Fruit fly (Drosophila melanogaster) whole organism, embryonic: ENCODE measurements around the gene mRpL32.

Experiments
- Abd-B ChIP-seq: fragments of 200-800 bp; sonication (Bioruptor generic); optimal IDR thresholded peaks from 2 replicates; lab custom pipeline; 2018; ENCODE audit warnings: missing biosample characterization, mild to moderate bottlenecking, missing genetic modification characterization, moderate library complexity
- CG11723 ChIP-seq: fragments of 200-800 bp; sonication (Bioruptor generic); optimal IDR thresholded peaks from 2 replicates; lab custom pipeline; 2017; ENCODE audit warnings: missing biosample characterization, mild to moderate bottlenecking, missing genetic modification characterization
- CG13624 ChIP-seq: fragments of 200-800 bp; sonication (Bioruptor generic); optimal IDR thresholded peaks from 2 replicates; lab custom pipeline; 2016; ENCODE audit warnings: missing biosample characterization, missing genetic modification characterization
- CG15479 ChIP-seq: fragments of 200-800 bp; sonication (Bioruptor generic); optimal IDR thresholded peaks from 3 replicates; lab custom pipeline; 2019; ENCODE audit warnings: missing biosample characterization, mild to moderate bottlenecking, missing genetic modification characterization, moderate library complexity
- CG1603 ChIP-seq: fragments of 200-800 bp; sonication (Bioruptor generic); optimal IDR thresholded peaks from 2 replicates; lab custom pipeline; 2019; ENCODE audit warnings: missing biosample characterization, mild to moderate bottlenecking, missing genetic modification characterization, moderate library complexity
- CG17186 ChIP-seq: fragments of 200-800 bp; sonication (Bioruptor generic); optimal IDR thresholded peaks from 3 replicates; lab custom pipeline; 2017; ENCODE audit warnings: missing biosample characterization, missing genetic modification reagents, missing genetic modification characterization
- CG17359 ChIP-seq: fragments of 200-800 bp; sonication (Bioruptor generic); optimal IDR thresholded peaks from 3 replicates; lab custom pipeline; 2018; ENCODE audit warnings: missing biosample characterization, mild to moderate bottlenecking, missing genetic modification characterization, moderate library complexity
- CG1792 ChIP-seq: fragments of 200-800 bp; sonication (Bioruptor generic); optimal IDR thresholded peaks from 2 replicates; lab custom pipeline; 2016; ENCODE audit warnings: missing biosample characterization, missing genetic modification characterization
- CG2712 ChIP-seq: fragments of 200-800 bp; optimal IDR thresholded peaks from 3 replicates; lab custom pipeline; 2019; ENCODE audit warnings: missing biosample characterization, mild to moderate bottlenecking, missing genetic modification characterization, moderate library complexity
- CG33213 ChIP-seq: fragments of 200-800 bp; sonication (Bioruptor generic); optimal IDR thresholded peaks from 3 replicates; lab custom pipeline; 2016; ENCODE audit warnings: missing biosample characterization, missing genetic modification characterization
- CG33557 ChIP-seq: fragments of 200-800 bp; sonication (Bioruptor generic); optimal IDR thresholded peaks from 2 replicates; lab custom pipeline; 2019; ENCODE audit warnings: missing biosample characterization, mild to moderate bottlenecking, missing genetic modification characterization, moderate library complexity
- CG43689 ChIP-seq: fragments of 200-800 bp; sonication (Bioruptor generic); IDR thresholded peaks from 2 replicates; pipeline ENCODE4 v1.3.6; 2022; ENCODE audit warnings: missing biosample characterization, missing genetic modification characterization
- CG4617 ChIP-seq: fragments of 200-800 bp; sonication (Bioruptor generic); optimal IDR thresholded peaks from 3 replicates; lab custom pipeline; 2016; ENCODE audit warnings: missing biosample characterization, missing genetic modification characterization, borderline replicate concordance
- CG9437 ChIP-seq: fragments of 200-800 bp; sonication (Bioruptor generic); optimal IDR thresholded peaks from 2 replicates; lab custom pipeline; 2018; ENCODE audit warnings: missing biosample characterization, mild to moderate bottlenecking, missing genetic modification characterization
- Dek ChIP-seq: fragments of 200-800 bp; sonication (Bioruptor generic); optimal IDR thresholded peaks from 3 replicates; lab custom pipeline; 2019; ENCODE audit warnings: missing biosample characterization, mild to moderate bottlenecking, missing genetic modification characterization, moderate library complexity
- Dll ChIP-seq: fragments of 200-800 bp; sonication (Bioruptor generic); IDR thresholded peaks from 4 replicates; pipeline ENCODE4 v1.3.6; 2022; ENCODE audit warnings: missing biosample characterization, missing genetic modification characterization; ENCODE audit not compliant: partially characterized antibody
- Dp ChIP-seq: fragments of 200-800 bp; sonication (Bioruptor generic); optimal IDR thresholded peaks from 2 replicates; lab custom pipeline; 2018; ENCODE audit warnings: missing biosample characterization, mild to moderate bottlenecking, missing genetic modification characterization, moderate library complexity
- Gug ChIP-seq: fragments of 200-800 bp; sonication (Bioruptor generic); IDR thresholded peaks from 4 replicates; pipeline ENCODE4 v1.3.6; 2022; ENCODE audit warnings: missing biosample characterization, missing genetic modification characterization
- Hmr ChIP-seq: fragments of 200-800 bp; sonication (Bioruptor generic); optimal IDR thresholded peaks from 3 replicates; lab custom pipeline; 2017; ENCODE audit warnings: mild to moderate bottlenecking, missing biosample characterization, missing genetic modification reagents, missing genetic modification characterization
- Lhr ChIP-seq: fragments of 200-800 bp; sonication (Bioruptor generic); optimal IDR thresholded peaks from 3 replicates; lab custom pipeline; 2017; ENCODE audit warnings: mild to moderate bottlenecking, missing biosample characterization, missing genetic modification reagents, missing genetic modification characterization
- MESR4 ChIP-seq: fragments of 200-800 bp; sonication (Bioruptor generic); optimal IDR thresholded peaks from 2 replicates; lab custom pipeline; 2018; ENCODE audit warnings: missing biosample characterization, mild to moderate bottlenecking, missing genetic modification characterization, moderate library complexity
- Mad ChIP-seq: fragments of 200-800 bp; sonication (Bioruptor generic); optimal IDR thresholded peaks from 2 replicates; lab custom pipeline; 2016; ENCODE audit warnings: missing biosample characterization, missing genetic modification characterization
- Med ChIP-seq: fragments of 200-800 bp; sonication (Bioruptor generic); peaks from one replicate; lab custom pipeline; 2016; ENCODE audit warnings: missing biosample characterization, missing genetic modification characterization, mild to moderate bottlenecking, inconsistent platforms, moderate library complexity
- Myb ChIP-seq: fragments of 200-800 bp; sonication (Bioruptor generic); optimal IDR thresholded peaks from 2 replicates; lab custom pipeline; 2016; ENCODE audit warnings: missing biosample characterization, missing genetic modification characterization
- Side ChIP-seq: fragments of 200-800 bp; sonication (Bioruptor generic); optimal IDR thresholded peaks from 2 replicates; lab custom pipeline; 2016; ENCODE audit warnings: missing biosample characterization, missing genetic modification characterization
- Sin3A ChIP-seq: fragments of >200 bp; optimal IDR thresholded peaks from 2 replicates; lab custom pipeline; 2018
- TFAM ChIP-seq: fragments of 200-800 bp; sonication (Bioruptor generic); optimal IDR thresholded peaks from 2 replicates; lab custom pipeline; 2017; ENCODE audit warnings: missing biosample characterization, missing genetic modification characterization, inconsistent platforms
- Xbp1 ChIP-seq: fragments of 200-800 bp; sonication (Bioruptor generic); optimal IDR thresholded peaks from 3 replicates; lab custom pipeline; 2016; ENCODE audit warnings: missing biosample characterization, mild to moderate bottlenecking, missing genetic modification characterization
- YL-1 ChIP-seq: fragments of 200-800 bp; sonication (Bioruptor generic); optimal IDR thresholded peaks from 3 replicates; lab custom pipeline; 2017; ENCODE audit warnings: missing biosample characterization, mild to moderate bottlenecking, missing genetic modification characterization
- abd-A ChIP-seq: fragments of 200-800 bp; sonication (Bioruptor generic); optimal IDR thresholded peaks from 3 replicates; lab custom pipeline; 2019; ENCODE audit warnings: missing biosample characterization, mild to moderate bottlenecking, missing genetic modification characterization, moderate library complexity
- ase ChIP-seq: fragments of 200-800 bp; sonication (Bioruptor generic); IDR thresholded peaks from 3 replicates; pipeline ENCODE4 v1.3.6; 2022; ENCODE audit warnings: missing biosample characterization, missing genetic modification characterization
- bigmax ChIP-seq: fragments of 200-800 bp; sonication (Bioruptor generic); optimal IDR thresholded peaks from 2 replicates; lab custom pipeline; 2018; ENCODE audit warnings: missing biosample characterization, mild to moderate bottlenecking, missing genetic modification characterization
- cg ChIP-seq: fragments of 200-800 bp; sonication (Bioruptor generic); optimal IDR thresholded peaks from 3 replicates; lab custom pipeline; 2019; ENCODE audit warnings: missing biosample characterization, mild to moderate bottlenecking, missing genetic modification characterization, moderate library complexity
- ewg ChIP-seq: fragments of 200-800 bp; sonication (Bioruptor generic); optimal IDR thresholded peaks from 3 replicates; lab custom pipeline; 2017; ENCODE audit warnings: mild to moderate bottlenecking, missing biosample characterization, missing genetic modification reagents, missing genetic modification characterization
- fd64A ChIP-seq: fragments of 200-800 bp; sonication (Bioruptor generic); optimal IDR thresholded peaks from 3 replicates; lab custom pipeline; 2018; ENCODE audit warnings: missing biosample characterization, mild to moderate bottlenecking, missing genetic modification characterization
- fu2 ChIP-seq: fragments of 200-800 bp; sonication (Bioruptor generic); optimal IDR thresholded peaks from 2 replicates; lab custom pipeline; 2016; ENCODE audit warnings: missing biosample characterization, missing genetic modification characterization
- gfzf ChIP-seq: fragments of 200-800 bp; sonication (Bioruptor generic); optimal IDR thresholded peaks from 2 replicates; lab custom pipeline; 2016; ENCODE audit warnings: missing biosample characterization, mild to moderate bottlenecking, missing genetic modification characterization, moderate library complexity
- ind ChIP-seq: fragments of 200-800 bp; sonication (Bioruptor generic); optimal IDR thresholded peaks from 3 replicates; lab custom pipeline; 2016; ENCODE audit warnings: missing biosample characterization, missing genetic modification characterization
- sug ChIP-seq: fragments of 200-800 bp; optimal IDR thresholded peaks from 2 replicates; lab custom pipeline; 2019; ENCODE audit warnings: missing biosample characterization, mild to moderate bottlenecking, missing genetic modification characterization, moderate library complexity
- tgo ChIP-seq: fragments of 200-800 bp; sonication (Bioruptor generic); IDR thresholded peaks from 3 replicates; pipeline ENCODE4 v1.3.6; 2022; ENCODE audit warnings: missing biosample characterization, missing genetic modification characterization
- trh ChIP-seq: fragments of 200-800 bp; sonication (Bioruptor generic); optimal IDR thresholded peaks from 2 replicates; lab custom pipeline; 2016; ENCODE audit warnings: missing biosample characterization, missing genetic modification characterization

mRpL32 gene

dm6 chr3R:31220456-31221336 lies 32.0 kb upstream of the mRpL32 start, which contains the start of gene CG12054 (continued):
- TF ChIP-seq fu2 (GFP tag; lab: Kevin White, UChicago) (peak; percentile 45), CG13624 (GFP tag; lab: Kevin White, UChicago) (peak; percentile 16), tgo (GFP tag; lab: Robert Waterston, UW) (no peak), CG4617 (GFP tag; lab: Kevin White, UChicago) (peak; percentile 47), CG33213 (GFP tag; lab: Kevin White, UChicago) (peak; percentile 26), Side (GFP tag; lab: Kevin White, UChicago) (peak; percentile 5), YL-1 (GFP tag; lab: Kevin White, UChicago) (peak; percentile 99), CG11723 (no peak), trh (GFP tag; lab: Kevin White, UChicago) (no peak), MESR4 (GFP tag; lab: Kevin White, UChicago) (peak; percentile 100), ewg (GFP tag; lab: Kevin White, UChicago) (peak; percentile 71), CG17359 (no peak), fd64A (GFP tag; lab: Kevin White, UChicago) (no peak), bigmax (peak; percentile 85), TFAM (GFP tag; lab: Kevin White, UChicago) (no peak), CG17186 (peak; percentile 9), Mad (peak; percentile 17), CG43689 (GFP tag; lab: Robert Waterston, UW) (no peak), CG9437 (GFP tag; lab: Kevin White, UChicago) (peak; percentile 90), Abd-B (GFP tag; lab: Kevin White, UChicago) (peak; percentile 59), CG1792 (GFP tag; lab: Kevin White, UChicago) (peak; percentile 14), Gug (GFP tag; lab: Robert Waterston, UW) (peak; percentile 3; the same call in 1 of the 4 replicates), ind (GFP tag; lab: Kevin White, UChicago) (no peak), gfzf (GFP tag; lab: Kevin White, UChicago) (peak; percentile 91), Lhr (GFP tag; lab: Kevin White, UChicago) (peak; percentile 71), Sin3A (peak; percentile 73), CG15479 (GFP tag; lab: Kevin White, UChicago) (peak; percentile 93), ase (GFP tag; lab: Robert Waterston, UW) (no peak), Dp (GFP tag; lab: Kevin White, UChicago) (peak; percentile 1), sug (tag; lab: Kevin White, UChicago) (no peak), CG2712 (tag; lab: Kevin White, UChicago) (peak; percentile 1), CG1603 (peak; percentile 63), Xbp1 (GFP tag; lab: Kevin White, UChicago) (peak; percentile 10), Dll (GFP tag; lab: Robert Waterston, UW) (no peak), Dek (tag; lab: Kevin White, UChicago) (peak; percentile 12), Myb (peak; percentile 3), Med (peak; percentile 79), cg (GFP tag; lab: Kevin White, UChicago) (peak; percentile 97), Hmr (peak; percentile 20), abd-A (peak; percentile 34), CG33557 (GFP tag; lab: Kevin White, UChicago) (peak; percentile 15)
- TF ChIP-seq, all 482 proteins: peak for 67
